Fruit fly (Drosophila melanogaster): ENCODE data around the gene Veneno.

- TF ChIP-seq br (GFP tag; optimal IDR thresholded peaks at IDR 0.05) (no peak), pan (optimal IDR thresholded peaks at IDR 0.05) (no peak), Sp1 (GFP tag; optimal IDR thresholded peaks at IDR 0.05) (no peak), fru (GFP tag; optimal IDR thresholded peaks at IDR 0.05) (no peak), Myc (optimal IDR thresholded peaks at IDR 0.05) (no peak), sv (GFP tag; optimal IDR thresholded peaks at IDR 0.05) (no peak), CG9705 (GFP tag; optimal IDR thresholded peaks at IDR 0.05) (no peak), Hr78 (GFP tag; optimal IDR thresholded peaks at IDR 0.05) (no peak), Abd-B (GFP tag; optimal IDR thresholded peaks at IDR 0.05) (no peak)
Observed at dm6 chr3R:8334471-8334783, 27.9 kb downstream of the Veneno start.
